Fruit fly (Drosophila melanogaster) whole organism, wandering third instar larva: ENCODE data around the gene Adar.

Experiments used
- Abd-B ChIP-seq: fragments of >200 bp; optimal IDR thresholded peaks from 2 replicates; lab custom pipeline; 2017; ENCODE audit warnings: missing biosample characterization, missing genetic modification characterization
- Hr78 ChIP-seq: fragments of >200 bp; optimal IDR thresholded peaks from 2 replicates; lab custom pipeline; 2017; ENCODE audit warnings: missing biosample characterization, missing genetic modification characterization
- Jra ChIP-seq: sonication (Bioruptor generic); optimal IDR thresholded peaks from 2 replicates; lab custom pipeline; 2016; ENCODE audit warnings: missing biosample characterization, missing genetic modification characterization
- br ChIP-seq: fragments of 200-800 bp; sonication (Bioruptor generic); optimal IDR thresholded peaks from 2 replicates; lab custom pipeline; 2016; ENCODE audit warnings: missing biosample characterization, missing genetic modification characterization
- brk ChIP-seq: fragments of 200-800 bp; sonication (Bioruptor generic); optimal IDR thresholded peaks from 2 replicates; lab custom pipeline; 2016; ENCODE audit warnings: missing biosample characterization, mild to moderate bottlenecking, missing genetic modification characterization
- h ChIP-seq: fragments of 200-800 bp; sonication (Bioruptor generic); optimal IDR thresholded peaks from 3 replicates; lab custom pipeline; 2016; ENCODE audit warnings: missing biosample characterization, mild to moderate bottlenecking, missing genetic modification characterization
- jim ChIP-seq: fragments of 175-275, 200-325 bp; sonication (Bioruptor generic); optimal IDR thresholded peaks from 2 replicates; lab custom pipeline; 2016; ENCODE audit warnings: missing biosample characterization, mild to moderate bottlenecking, missing genetic modification characterization
- lola ChIP-seq: fragments of >200 bp; optimal IDR thresholded peaks from 2 replicates; lab custom pipeline; 2017; ENCODE audit warnings: missing biosample characterization, missing genetic modification characterization
- pan ChIP-seq: fragments of >200 bp; optimal IDR thresholded peaks from 2 replicates; lab custom pipeline; 2017
- sv ChIP-seq: fragments of 200-800 bp; sonication (Bioruptor generic); optimal IDR thresholded peaks from 3 replicates; lab custom pipeline; 2016; ENCODE audit warnings: missing biosample characterization, missing genetic modification characterization
- tai ChIP-seq: sonication (Bioruptor generic); optimal IDR thresholded peaks from 2 replicates; lab custom pipeline; 2016; ENCODE audit warnings: missing biosample characterization, missing genetic modification characterization
- woc ChIP-seq: sonication (Bioruptor generic); optimal IDR thresholded peaks from 2 replicates; lab custom pipeline; 2016; ENCODE audit warnings: missing biosample characterization, mild to moderate bottlenecking, missing genetic modification characterization

dm6 chrX:1822281-1822680, 48.8 kb downstream of the Adar start, which contains the start of gene CG14811:
- no peak for TF ChIP-seq Hr78 (GFP tag; lab: Kevin White, UChicago)
- TF ChIP-seq Abd-B (GFP tag; lab: Kevin White, UChicago) = no peak
- no peak for TF ChIP-seq br (GFP tag; lab: Kevin White, UChicago)
- TF ChIP-seq h (GFP tag; lab: Kevin White, UChicago) = no peak
- no peak for TF ChIP-seq pan (lab: Kevin White, UChicago)
- no peak for TF ChIP-seq Jra (GFP tag; lab: Kevin White, UChicago)
- no peak for TF ChIP-seq jim (GFP tag; lab: Kevin White, UChicago)
- TF ChIP-seq tai (GFP tag; lab: Kevin White, UChicago) = no peak
- no peak for TF ChIP-seq brk (GFP tag; lab: Kevin White, UChicago)
- no peak for TF ChIP-seq lola (GFP tag; lab: Kevin White, UChicago)
- no peak for TF ChIP-seq woc (GFP tag; lab: Kevin White, UChicago)
- no peak for TF ChIP-seq sv (GFP tag; lab: Kevin White, UChicago)
